Worm (Caenorhabditis elegans): ENCODE data around the gene ZK354.2.
A peak's percentile ranks its signal among the peaks of the same experiment; 100 is the strongest.
"Not testable (repeated sequence)": the region's sequence is repeated elsewhere in the genome, so short reads cannot be mapped to it uniquely, and the experiment has no call there.

ZK354.2 gene

DNA sequence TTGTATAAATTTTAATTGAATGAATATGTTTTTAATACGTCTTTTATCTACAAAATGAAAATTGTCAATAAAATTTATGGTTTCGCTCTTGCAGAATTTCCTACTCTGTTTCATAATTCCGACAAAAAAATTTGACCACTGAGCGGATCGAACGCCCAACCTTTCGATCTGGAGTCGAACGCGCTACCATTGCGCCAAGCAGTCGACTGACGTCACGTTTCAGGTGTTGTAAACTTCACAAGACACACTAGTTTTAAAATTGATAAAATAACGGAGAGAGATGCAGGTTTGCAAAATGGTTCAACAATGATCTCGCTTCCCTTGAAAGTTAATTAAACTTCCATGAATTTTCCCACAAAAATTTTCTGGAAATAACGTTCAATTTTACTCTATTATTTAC, 31.0 kb downstream of the ZK354.2 start (continued):
- TF ChIP-seq nhr-80 (tag; optimal IDR thresholded peaks at IDR 0.05) (peak; percentile 21), cebp-1 (GFP tag; IDR thresholded peaks at IDR 0.05) (no peak), cebp-1 (tag; optimal IDR thresholded peaks at IDR 0.05) (no peak), pbrm-1 (GFP tag; IDR thresholded peaks at IDR 0.05) (0 out of 2 replicates have a peak, but pooled peaks have one; percentile 53), nfyb-1 (GFP tag; IDR thresholded peaks at IDR 0.05) (0 out of 2 replicates have a peak, but pooled peaks have one; percentile 36), ztf-25 (GFP tag; IDR thresholded peaks at IDR 0.05) (no peak), sdz-38 (tag; optimal IDR thresholded peaks at IDR 0.05) (no peak), ceh-100 (GFP tag; IDR thresholded peaks at IDR 0.05) (no peak), snpc-4 (GFP tag; optimal IDR thresholded peaks at IDR 0.05) (peak; percentile 83), snpc-4 (tag; optimal IDR thresholded peaks at IDR 0.05) (peak; percentile 71 to 93 (median 90)), tbp1 (GFP tag; optimal IDR thresholded peaks at IDR 0.05) (peak; percentile 87), mxl-1 (tag; optimal IDR thresholded peaks at IDR 0.05) (no peak), lin-54 (GFP tag; optimal IDR thresholded peaks at IDR 0.05) (peak; percentile 41), sptf-2 (GFP tag; optimal IDR thresholded peaks at IDR 0.05) (no peak), B0019.2 (GFP tag; conservative IDR thresholded peaks at IDR 0.05) (no peak), ceh-27 (GFP tag; optimal IDR thresholded peaks at IDR 0.05) (no peak), ztf-18 (tag; optimal IDR thresholded peaks at IDR 0.05) (peak; percentile 30), mel-28 (tag; optimal IDR thresholded peaks at IDR 0.05; ENCODE audit: borderline replicate concordance) (no peak)

DNA sequence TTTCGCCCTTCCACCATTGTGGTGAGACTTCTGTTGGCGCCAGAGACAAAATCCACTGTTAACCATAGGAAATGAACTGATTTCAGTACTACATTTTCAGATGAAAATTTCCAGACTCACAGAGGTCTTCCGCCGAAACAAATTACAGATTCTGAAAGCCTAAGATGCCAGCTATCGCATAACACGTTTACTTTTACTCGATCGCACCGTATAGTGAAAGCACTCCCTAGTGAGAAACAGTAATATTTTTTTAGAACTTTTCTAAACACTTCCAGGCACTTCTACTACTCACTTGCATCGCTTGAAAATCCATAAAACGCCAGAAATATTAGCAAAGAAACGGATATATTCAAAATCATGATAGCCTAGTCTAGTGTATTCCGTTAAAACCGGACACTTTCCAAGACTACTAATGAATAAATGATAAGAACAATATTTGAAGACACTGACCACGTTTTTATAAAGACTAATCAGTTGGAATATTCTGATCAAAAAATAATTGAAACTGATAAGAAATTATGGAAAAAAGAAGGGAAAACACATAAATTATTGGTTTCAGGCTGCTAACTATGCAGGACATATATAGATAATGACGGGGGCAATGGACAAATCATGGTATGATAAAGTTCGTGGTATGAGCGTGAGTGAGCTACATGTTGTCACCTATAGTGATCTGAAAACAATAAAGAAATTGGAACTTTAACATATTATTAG, 37.4 kb downstream of the ZK354.2 start, which contains the start of gene gba-4:
Gene gba-4, minus strand, starts transcription at position 418 of the 714 bp plus-strand sequence.
- TF ChIP-seq B0261.1 (tag; optimal IDR thresholded peaks at IDR 0.05) (peak; percentile 51), snpc-4 (tag; optimal IDR thresholded peaks at IDR 0.05) (peak in 1 of 4 experiments; percentile 35), tbp1 (GFP tag; optimal IDR thresholded peaks at IDR 0.05) (peak; percentile 75), nhr-80 (tag; optimal IDR thresholded peaks at IDR 0.05) (peak; percentile 72), rpc-1 (tag; optimal IDR thresholded peaks at IDR 0.05) (peak; percentile 42)
- TF ChIP-seq snpc-4 (GFP tag; optimal IDR thresholded peaks at IDR 0.05); rpc-1 (optimal IDR thresholded peaks at IDR 0.05): not testable (repeated sequence)

DNA sequence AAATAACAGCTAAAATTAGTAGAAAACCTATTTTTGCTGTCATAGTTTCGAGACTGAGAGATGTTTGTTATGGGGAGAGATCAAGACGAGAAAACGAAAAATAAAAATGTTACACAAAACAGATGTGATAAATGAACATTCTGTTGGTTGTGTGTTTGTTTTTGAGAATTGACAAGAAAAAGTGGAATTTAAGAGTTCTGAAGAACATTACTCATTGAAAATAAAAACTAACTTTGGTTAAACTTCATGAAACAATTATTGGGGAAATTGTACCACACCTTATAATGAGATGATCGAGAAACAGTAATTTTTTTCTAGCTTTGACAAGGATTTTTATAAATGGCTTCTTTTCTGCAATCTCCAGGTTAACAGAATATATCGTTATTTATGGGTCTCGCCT, 40.2 kb downstream of the ZK354.2 start, which contains the start of gene Y4C6B.7:
Gene Y4C6B.7, minus strand, starts transcription at position 101 of the 400 bp plus-strand sequence.
- TF ChIP-seq zfh-2 (GFP tag; conservative IDR thresholded peaks at IDR 0.05) (no peak), chd-7 (tag; optimal IDR thresholded peaks at IDR 0.05) (no peak), ztf-22 (GFP tag; optimal IDR thresholded peaks at IDR 0.05) (no peak), ztf-18 (tag; optimal IDR thresholded peaks at IDR 0.05) (no peak), mxl-1 (tag; optimal IDR thresholded peaks at IDR 0.05) (no peak), snpc-1.3 (tag; optimal IDR thresholded peaks at IDR 0.05; ENCODE audit: insufficient read depth) (no peak), hlh-26 (GFP tag; conservative IDR thresholded peaks at IDR 0.05) (no peak), K12H6.12 (tag; optimal IDR thresholded peaks at IDR 0.05) (no peak), Y79H2A.3 (GFP tag; conservative IDR thresholded peaks at IDR 0.05) (no peak), lin-35 (GFP tag; optimal IDR thresholded peaks at IDR 0.05) (no peak), madf-3 (GFP tag; IDR thresholded peaks at IDR 0.05) (no peak)

DNA sequence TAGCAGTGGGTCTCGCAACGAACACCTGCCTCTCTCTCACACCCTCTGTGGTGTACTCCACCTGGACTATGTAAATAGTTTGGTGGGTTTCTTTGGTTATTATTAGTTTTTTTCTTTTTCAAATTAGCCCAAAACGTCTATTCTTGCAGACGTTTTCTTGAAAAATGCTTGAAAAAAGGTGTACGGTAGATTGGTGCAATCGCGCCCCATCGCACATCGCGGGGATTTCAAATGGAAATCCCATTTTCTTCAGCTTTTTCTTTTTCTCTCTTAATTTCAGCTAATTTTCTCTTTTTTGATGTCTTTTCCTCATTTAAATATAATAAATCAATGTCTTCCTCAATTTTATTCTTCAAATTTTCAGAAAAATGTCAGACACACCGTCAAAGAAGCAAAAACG, 40.9 kb downstream of the ZK354.2 start, which contains the start of gene Y4C6B.1:
Gene Y4C6B.1, plus strand, starts transcription at position 365 of the 400 bp plus-strand sequence.
- TF ChIP-seq tbp1 (GFP tag; optimal IDR thresholded peaks at IDR 0.05) = peak; percentile 24
- no peak for TF ChIP-seq unc-62 (GFP tag; optimal IDR thresholded peaks at IDR 0.05)
- TF ChIP-seq efl-1 (GFP tag; optimal IDR thresholded peaks at IDR 0.05) = peak; percentile 61
- no peak for TF ChIP-seq nhr-90 (tag; optimal IDR thresholded peaks at IDR 0.05)
- peak; percentile 56 for TF ChIP-seq lsl-1 (GFP tag; optimal IDR thresholded peaks at IDR 0.05)
- no peak for TF ChIP-seq F52B5.7 (tag; optimal IDR thresholded peaks at IDR 0.05)
- TF ChIP-seq snpc-4 (GFP tag; optimal IDR thresholded peaks at IDR 0.05) = no peak
- peak in 3 of 4 experiments; percentile 59 to 80 (median 72) for TF ChIP-seq snpc-4 (tag; optimal IDR thresholded peaks at IDR 0.05)
- TF ChIP-seq mcd-1 (GFP tag; IDR thresholded peaks at IDR 0.05) = peak; percentile 69
- peak; percentile 8 for TF ChIP-seq dpl-1 (GFP tag; optimal IDR thresholded peaks at IDR 0.05)
- TF ChIP-seq snpc-3.4 (tag; optimal IDR thresholded peaks at IDR 0.05) = peak; percentile 10
